Worm (Caenorhabditis elegans): ENCODE measurements around the gene mml-1.

ce11 chrIII:7336214-7336613 lies 38.3 kb downstream of the mml-1 start, which contains the start of gene gsp-2:
- TF ChIP-seq unc-130 (GFP tag; optimal IDR thresholded peaks at IDR 0.05), result no peak
- TF ChIP-seq tbx-9 (tag; optimal IDR thresholded peaks at IDR 0.05; ENCODE audit: borderline replicate concordance), result no peak
- TF ChIP-seq ama-1 (optimal IDR thresholded peaks at IDR 0.05), result no peak
- TF ChIP-seq ama-1 (GFP tag; optimal IDR thresholded peaks at IDR 0.05), result no peak
- TF ChIP-seq ceh-91 (GFP tag; IDR thresholded peaks at IDR 0.05), result peak; percentile 36; the same call in 1 of the 2 replicates
- no peak for TF ChIP-seq F22D6.2 (tag; optimal IDR thresholded peaks at IDR 0.05)
- TF ChIP-seq lag-1 (GFP tag; IDR thresholded peaks at IDR 0.05), result no peak
- TF ChIP-seq bed-2 (GFP tag; IDR thresholded peaks at IDR 0.05), result no peak
- TF ChIP-seq ztf-3 (GFP tag; optimal IDR thresholded peaks at IDR 0.05), result no peak
- no peak for TF ChIP-seq F57A8.1 (GFP tag; optimal IDR thresholded peaks at IDR 0.05)
- TF ChIP-seq xnd-1 (tag; optimal IDR thresholded peaks at IDR 0.05), result no peak
